Worm (Caenorhabditis elegans) whole organism, young adult: Measurements from ENCODE around the gene arrd-6.

Experiments used
- B0261.1 ChIP-seq: sonication (generic microtip); optimal IDR thresholded peaks from 2 replicates; lab custom pipeline; 2016; ENCODE audit warnings: mild to moderate bottlenecking, missing genetic modification characterization, moderate library complexity, missing compliant biosample characterization
- B0336.3 ChIP-seq: fragments of 200-800 bp; sonication (Bioruptor generic); IDR thresholded peaks from 2 replicates; pipeline ENCODE4 v1.3.6; 2022; ENCODE audit warnings: missing genetic modification characterization, missing compliant biosample characterization
- C17E4.6 ChIP-seq: fragments of 200-800 bp; sonication (Bioruptor generic); IDR thresholded peaks from 2 replicates; pipeline ENCODE4 v1.3.6; 2022; ENCODE audit warnings: missing genetic modification reagents, missing genetic modification characterization, missing compliant biosample characterization
- F33H1.4 ChIP-seq: fragments of 200-800 bp; sonication (Bioruptor generic); IDR thresholded peaks from 2 replicates; pipeline ENCODE4 v1.3.6; 2022; ENCODE audit warnings: missing genetic modification reagents, missing genetic modification characterization, missing compliant biosample characterization
- F39B2.1 ChIP-seq: fragments of 200-800 bp; sonication (Bioruptor generic); IDR thresholded peaks from 2 replicates; pipeline ENCODE4 v1.3.6; 2022; ENCODE audit warnings: missing genetic modification reagents, missing genetic modification characterization, missing compliant biosample characterization
- F49E8.2 ChIP-seq: sonication (generic microtip); optimal IDR thresholded peaks from 3 replicates; lab custom pipeline; 2017; ENCODE audit warnings: missing genetic modification characterization, mild to moderate bottlenecking, missing compliant biosample characterization, antibody characterized with exemption, moderate library complexity; ENCODE audit not compliant: insufficient read depth
- F52B5.7 ChIP-seq: sonication (generic microtip); optimal IDR thresholded peaks from 2 replicates; lab custom pipeline; 2016; ENCODE audit warnings: mild to moderate bottlenecking, missing genetic modification characterization, missing compliant biosample characterization
- F57A8.1 ChIP-seq: fragments of 200-800 bp; sonication (Bioruptor generic); optimal IDR thresholded peaks from 2 replicates; lab custom pipeline; 2018; ENCODE audit warnings: mild to moderate bottlenecking, missing genetic modification characterization, moderate library complexity, missing compliant biosample characterization
- K11D2.4 ChIP-seq: fragments of 200-800 bp; sonication (Bioruptor generic); IDR thresholded peaks from 2 replicates; pipeline ENCODE4 v1.3.6; 2022; ENCODE audit warnings: missing genetic modification reagents, missing genetic modification characterization, missing compliant biosample characterization
- T26A5.8 ChIP-seq: sonication (generic microtip); optimal IDR thresholded peaks from 2 replicates; lab custom pipeline; 2016; ENCODE audit warnings: missing genetic modification characterization, missing compliant biosample characterization
- Y53G8AR.9 ChIP-seq: fragments of 200-800 bp; sonication (Bioruptor generic); conservative IDR thresholded peaks from 2 replicates; pipeline ENCODE4 v1.3.6; 2022; ENCODE audit warnings: missing genetic modification reagents, missing genetic modification characterization, missing compliant biosample characterization
- Y56A3A.18 ChIP-seq: fragments of 200-800 bp; sonication (Bioruptor generic); IDR thresholded peaks from 2 replicates; pipeline ENCODE4 v1.3.6; 2022; ENCODE audit warnings: missing genetic modification reagents, missing genetic modification characterization, missing compliant biosample characterization
- Y67H2A.10 ChIP-seq: fragments of 200-800 bp; sonication (Bioruptor generic); conservative IDR thresholded peaks from 2 replicates; pipeline ENCODE4 v1.3.6; 2022; ENCODE audit warnings: missing genetic modification reagents, missing genetic modification characterization, missing compliant biosample characterization
- ZK185.1 ChIP-seq: sonication (generic microtip); optimal IDR thresholded peaks from 2 replicates; lab custom pipeline; 2016; ENCODE audit warnings: mild to moderate bottlenecking, missing genetic modification characterization, missing compliant biosample characterization; ENCODE audit not compliant: poor library complexity, severe bottlenecking
- ama-1 ChIP-seq, 3 experiments: fragments of 150-350 bp in 1 of 3; sonication (generic microtip) in 2 of 3; optimal IDR thresholded peaks; 2 replicates each; lab custom pipeline; 2014 to 2018; ENCODE audit warnings: missing biosample characterization in 2 of 3, missing genetic modification characterization in 2 of 3, missing genetic modification reagents in 2 of 3
- athp-1 ChIP-seq: sonication (generic microtip); optimal IDR thresholded peaks from 2 replicates; lab custom pipeline; 2017; ENCODE audit warnings: mild to moderate bottlenecking, missing genetic modification characterization, missing compliant biosample characterization
- attf-6 ChIP-seq: fragments of 200-800 bp; sonication (Bioruptor generic); IDR thresholded peaks from 2 replicates; pipeline ENCODE4 v1.3.6; 2022; ENCODE audit warnings: missing genetic modification reagents, missing genetic modification characterization, missing compliant biosample characterization
- bed-1 ChIP-seq: fragments of 200-800 bp; sonication (Bioruptor generic); IDR thresholded peaks from 2 replicates; pipeline ENCODE4 v1.3.6; 2022; ENCODE audit warnings: missing genetic modification reagents, missing genetic modification characterization, missing compliant biosample characterization
- ceh-100 ChIP-seq: fragments of 200-800 bp; sonication (Bioruptor generic); IDR thresholded peaks from 2 replicates; pipeline ENCODE4 v1.3.6; 2022; ENCODE audit warnings: missing genetic modification reagents, missing genetic modification characterization, missing compliant biosample characterization
- ceh-91 ChIP-seq: fragments of 200-800 bp; sonication (Bioruptor generic); IDR thresholded peaks from 2 replicates; pipeline ENCODE4 v1.3.6; 2022; ENCODE audit warnings: missing genetic modification reagents, missing genetic modification characterization, missing compliant biosample characterization
- chd-7 ChIP-seq: sonication (generic microtip); optimal IDR thresholded peaks from 2 replicates; lab custom pipeline; 2016; ENCODE audit warnings: mild to moderate bottlenecking, missing genetic modification characterization, moderate library complexity, missing compliant biosample characterization
- die-1 ChIP-seq: sonication (generic microtip); optimal IDR thresholded peaks from 2 replicates; lab custom pipeline; 2016; ENCODE audit warnings: missing genotype, mild to moderate bottlenecking, missing genetic modification characterization, missing compliant biosample characterization
- efl-1 ChIP-seq: fragments of 150-350 bp; optimal IDR thresholded peaks from 2 replicates; lab custom pipeline; 2014; ENCODE audit warnings: missing biosample characterization, missing genetic modification reagents, missing genetic modification characterization
- egl-18 ChIP-seq: fragments of 200-800 bp; sonication (Bioruptor generic); IDR thresholded peaks from 2 replicates; pipeline ENCODE4 v1.3.6; 2022; ENCODE audit warnings: missing genetic modification reagents, missing genetic modification characterization, missing compliant biosample characterization
- ekl-4 ChIP-seq: fragments of 200-800 bp; sonication (Bioruptor generic); IDR thresholded peaks from 2 replicates; pipeline ENCODE4 v1.3.6; 2022; ENCODE audit warnings: missing genetic modification reagents, missing genetic modification characterization, missing compliant biosample characterization
- fkh-3 ChIP-seq: sonication (generic microtip); optimal IDR thresholded peaks from 2 replicates; lab custom pipeline; 2016; ENCODE audit warnings: mild to moderate bottlenecking, missing genetic modification characterization, missing compliant biosample characterization
- him-1 ChIP-seq: sonication (generic microtip); optimal IDR thresholded peaks from 2 replicates; lab custom pipeline; 2016; ENCODE audit warnings: missing genotype, missing genetic modification reagents, missing genetic modification characterization, missing compliant biosample characterization
- hmg-1.2 ChIP-seq: fragments of 200-800 bp; sonication (Bioruptor generic); IDR thresholded peaks from 2 replicates; pipeline ENCODE4 v1.3.6; 2022; ENCODE audit warnings: missing genetic modification reagents, missing genetic modification characterization, missing compliant biosample characterization
- hsf-1 ChIP-seq: fragments of 200-800 bp; sonication (Bioruptor generic); IDR thresholded peaks from 2 replicates; pipeline ENCODE4 v1.3.6; 2022; ENCODE audit warnings: missing genetic modification reagents, missing genetic modification characterization, missing compliant biosample characterization
- lin-26 ChIP-seq: fragments of 200-800 bp; sonication (Bioruptor generic); IDR thresholded peaks from 2 replicates; pipeline ENCODE4 v1.3.6; 2022; ENCODE audit warnings: missing genetic modification reagents, missing genetic modification characterization, missing compliant biosample characterization
- lin-54 ChIP-seq: fragments of 200-800 bp; sonication (Bioruptor generic); optimal IDR thresholded peaks from 2 replicates; lab custom pipeline; 2018; ENCODE audit warnings: mild to moderate bottlenecking, missing genetic modification characterization, missing compliant biosample characterization
- lsl-1 ChIP-seq: fragments of 200-800 bp; sonication (Bioruptor generic); optimal IDR thresholded peaks from 2 replicates; lab custom pipeline; 2018; ENCODE audit warnings: mild to moderate bottlenecking, missing genetic modification characterization, moderate library complexity, missing compliant biosample characterization
- madf-3 ChIP-seq: fragments of 200-800 bp; sonication (Bioruptor generic); IDR thresholded peaks from 2 replicates; pipeline ENCODE4 v1.3.6; 2022; ENCODE audit warnings: missing genetic modification reagents, missing genetic modification characterization, missing compliant biosample characterization
- madf-6 ChIP-seq: fragments of 200-800 bp; sonication (Bioruptor generic); IDR thresholded peaks from 2 replicates; pipeline ENCODE4 v1.3.6; 2022; ENCODE audit warnings: missing genetic modification reagents, missing genetic modification characterization, missing compliant biosample characterization
- mel-28 ChIP-seq: sonication (generic microtip); optimal IDR thresholded peaks from 2 replicates; lab custom pipeline; 2016; ENCODE audit warnings: borderline replicate concordance, mild to moderate bottlenecking, missing genetic modification characterization, missing compliant biosample characterization
- nhr-179 ChIP-seq: sonication (generic microtip); optimal IDR thresholded peaks from 2 replicates; lab custom pipeline; 2016; ENCODE audit warnings: mild to moderate bottlenecking, missing genetic modification characterization, missing compliant biosample characterization
- pbrm-1 ChIP-seq: fragments of 200-800 bp; sonication (Bioruptor generic); IDR thresholded peaks from 2 replicates; pipeline ENCODE4 v1.3.6; 2022; ENCODE audit warnings: missing genetic modification reagents, missing genetic modification characterization, missing compliant biosample characterization
- pha-4 ChIP-seq: fragments of 150-350 bp; sonication (generic microtip); optimal IDR thresholded peaks from 2 replicates; lab custom pipeline; 2014; ENCODE audit warnings: missing biosample characterization, missing genetic modification reagents, missing genetic modification characterization
- rcor-1 ChIP-seq: fragments of 200-800 bp; sonication (Bioruptor generic); IDR thresholded peaks from 2 replicates; pipeline ENCODE4 v1.3.6; 2022; ENCODE audit warnings: missing genetic modification reagents, missing genetic modification characterization, missing compliant biosample characterization
- snpc-3.4 ChIP-seq: sonication (generic microtip); optimal IDR thresholded peaks from 2 replicates; lab custom pipeline; 2017; ENCODE audit warnings: missing genetic modification characterization, mild to moderate bottlenecking, missing compliant biosample characterization, antibody characterized with exemption, moderate library complexity, missing genotype, missing genetic modification reagents
- tlf-1 ChIP-seq: fragments of 200-800 bp; sonication (Bioruptor generic); optimal IDR thresholded peaks from 2 replicates; lab custom pipeline; 2018; ENCODE audit warnings: mild to moderate bottlenecking, missing genetic modification characterization, missing compliant biosample characterization
- xnd-1 ChIP-seq: sonication (generic microtip); optimal IDR thresholded peaks from 2 replicates; lab custom pipeline; 2016; ENCODE audit warnings: missing genotype, missing genetic modification reagents, missing genetic modification characterization, missing compliant biosample characterization
- ztf-18 ChIP-seq: sonication (generic microtip); optimal IDR thresholded peaks from 2 replicates; lab custom pipeline; 2016; ENCODE audit warnings: missing genotype, mild to moderate bottlenecking, missing genetic modification characterization, missing compliant biosample characterization

Gene arrd-6

ce11 chrII:11142571-11142970, at the start of gene arrd-6:
arrd-6 (plus strand) TSS chrII:11142739.
- TF ChIP-seq pbrm-1 (GFP tag; lab: Robert Waterston, UW) (0 out of 2 replicates have a peak, but pooled peaks have one; percentile 20), ZK185.1 (no peak), B0261.1 (no peak)

ce11 chrII:11094431-11094830, 48.1 kb upstream of the arrd-6 start:
- TF ChIP-seq ceh-91 (GFP tag; lab: Robert Waterston, UW) (no peak), xnd-1 (tag; lab: Kevin White, UChicago) (peak; percentile 39), pha-4 (tag; lab: Kevin White, UChicago) (no peak), him-1 (tag; lab: Kevin White, UChicago) (peak; percentile 2), efl-1 (peak; percentile 14), lsl-1 (peak; percentile 66), F49E8.2 (tag; lab: Kevin White, UChicago) (peak; percentile 45), tlf-1 (no peak), madf-6 (GFP tag; lab: Robert Waterston, UW) (peak; percentile 56; the same call in 1 of the 2 replicates), K11D2.4 (GFP tag; lab: Robert Waterston, UW) (no peak), mel-28 (tag; lab: Kevin White, UChicago) (no peak), snpc-3.4 (tag; lab: Kevin White, UChicago) (no peak), F33H1.4 (peak; percentile 65)

- TF ChIP-seq F39B2.1 (GFP tag; lab: Robert Waterston, UW) (peak; percentile 67; the same call in 1 of the 2 replicates), F57A8.1 (GFP tag; lab: Kevin White, UChicago) (peak; percentile 21), xnd-1 (tag; lab: Kevin White, UChicago) (peak; percentile 38), lin-26 (GFP tag; lab: Robert Waterston, UW) (0 out of 2 replicates have a peak, but pooled peaks have one; percentile 57), T26A5.8 (tag; lab: Kevin White, UChicago) (peak; percentile 8), him-1 (tag; lab: Kevin White, UChicago) (peak; percentile 13), snpc-3.4 (tag; lab: Kevin White, UChicago) (peak; percentile 27), egl-18 (GFP tag; lab: Robert Waterston, UW) (no peak), Y53G8AR.9 (GFP tag; lab: Robert Waterston, UW) (peak; percentile 65; the same call in 1 of the 2 replicates), madf-6 (GFP tag; lab: Robert Waterston, UW) (peak; percentile 59), ekl-4 (peak; percentile 75), attf-6 (GFP tag; lab: Robert Waterston, UW) (peak; percentile 59; the same call in 1 of the 2 replicates), die-1 (no peak), B0336.3 (GFP tag; lab: Robert Waterston, UW) (peak; percentile 80), F49E8.2 (tag; lab: Kevin White, UChicago) (no peak), ztf-18 (tag; lab: Kevin White, UChicago) (peak; percentile 18), lsl-1 (peak; percentile 39), ama-1 (optimal IDR thresholded peaks at IDR 0.05; lab: Kevin White, UChicago) (no peak), ama-1 (GFP tag; optimal IDR thresholded peaks at IDR 0.05; lab: Kevin White, UChicago) (peak; percentile 7 to 60), rcor-1 (GFP tag; lab: Robert Waterston, UW) (peak; percentile 60), K11D2.4 (GFP tag; lab: Robert Waterston, UW) (no peak), athp-1 (tag; lab: Kevin White, UChicago) (peak; percentile 12), C17E4.6 (0 out of 2 replicates have a peak, but pooled peaks have one; percentile 34), pbrm-1 (GFP tag; lab: Robert Waterston, UW) (no peak), hmg-1.2 (GFP tag; lab: Robert Waterston, UW) (0 out of 2 replicates have a peak, but pooled peaks have one; percentile 14), F33H1.4 (peak; percentile 45), fkh-3 (tag; lab: Kevin White, UChicago) (peak; percentile 16), lin-54 (GFP tag; lab: Kevin White, UChicago) (peak; percentile 41), chd-7 (tag; lab: Kevin White, UChicago) (peak; percentile 28), efl-1 (peak; percentile 6), F52B5.7 (tag; lab: Kevin White, UChicago) (no peak), nhr-179 (tag; lab: Kevin White, UChicago) (no peak), bed-1 (GFP tag; lab: Robert Waterston, UW) (no peak), ceh-100 (GFP tag; lab: Robert Waterston, UW) (peak; percentile 24; the same call in 1 of the 2 replicates), Y67H2A.10 (GFP tag; lab: Robert Waterston, UW) (no peak), hsf-1 (GFP tag; lab: Robert Waterston, UW) (peak; percentile 73), Y56A3A.18 (GFP tag; lab: Robert Waterston, UW) (0 out of 2 replicates have a peak, but pooled peaks have one; percentile 9), madf-3 (GFP tag; lab: Robert Waterston, UW) (peak; percentile 49; the same call in 1 of the 2 replicates)
These were observed 46.3 kb upstream of the arrd-6 start, which contains the start of gene nbs-1 for ce11 chrII:11096233-11096632. nbs-1 (minus strand) TSS chrII:11096478.
